Fruit fly (Drosophila melanogaster) whole organism, prepupa: ENCODE results near the gene wg.

Experiments used
- CG11762 ChIP-seq: fragments of 200-800 bp; sonication (Bioruptor generic); optimal IDR thresholded peaks from 3 replicates; lab custom pipeline; 2016; ENCODE audit warnings: missing biosample characterization, missing genetic modification characterization; ENCODE audit not compliant: insufficient read depth
- CG6808 ChIP-seq: fragments of 200-800 bp; sonication (Bioruptor generic); optimal IDR thresholded peaks from 3 replicates; lab custom pipeline; 2017; ENCODE audit warnings: missing biosample characterization, missing genetic modification characterization, mild to moderate bottlenecking, moderate library complexity, missing genetic modification reagents
- CG9139 ChIP-seq: fragments of 200-800 bp; sonication (Bioruptor generic); optimal IDR thresholded peaks from 3 replicates; lab custom pipeline; 2017; ENCODE audit warnings: missing biosample characterization, mild to moderate bottlenecking, missing genetic modification characterization
- Hr38 ChIP-seq: sonication (Bioruptor generic); optimal IDR thresholded peaks from 2 replicates; lab custom pipeline; 2016; ENCODE audit warnings: missing biosample characterization, missing genetic modification characterization
- Hr4 ChIP-seq: fragments of 200-800 bp; sonication (Bioruptor generic); optimal IDR thresholded peaks from 3 replicates; lab custom pipeline; 2016; ENCODE audit warnings: missing biosample characterization, missing genetic modification characterization
- OdsH ChIP-seq: fragments of 200-800 bp; sonication (Bioruptor generic); optimal IDR thresholded peaks from 3 replicates; lab custom pipeline; 2016; ENCODE audit warnings: missing biosample characterization, missing genetic modification characterization
- dsx ChIP-seq: fragments of 200-800 bp; optimal IDR thresholded peaks from 3 replicates; lab custom pipeline; 2019; ENCODE audit warnings: missing biosample characterization, mild to moderate bottlenecking, missing genetic modification characterization, moderate library complexity; ENCODE audit not compliant: poor library complexity, severe bottlenecking
- esn ChIP-seq: fragments of 200-800 bp; sonication (Bioruptor generic); optimal IDR thresholded peaks from 2 replicates; lab custom pipeline; 2016; ENCODE audit warnings: missing biosample characterization, mild to moderate bottlenecking, missing genetic modification characterization, moderate library complexity
- fd59A ChIP-seq: fragments of 200-800 bp; sonication (Bioruptor generic); optimal IDR thresholded peaks from 2 replicates; lab custom pipeline; 2017; ENCODE audit warnings: missing biosample characterization, mild to moderate bottlenecking, missing genetic modification characterization, missing genetic modification reagents

DNA sequence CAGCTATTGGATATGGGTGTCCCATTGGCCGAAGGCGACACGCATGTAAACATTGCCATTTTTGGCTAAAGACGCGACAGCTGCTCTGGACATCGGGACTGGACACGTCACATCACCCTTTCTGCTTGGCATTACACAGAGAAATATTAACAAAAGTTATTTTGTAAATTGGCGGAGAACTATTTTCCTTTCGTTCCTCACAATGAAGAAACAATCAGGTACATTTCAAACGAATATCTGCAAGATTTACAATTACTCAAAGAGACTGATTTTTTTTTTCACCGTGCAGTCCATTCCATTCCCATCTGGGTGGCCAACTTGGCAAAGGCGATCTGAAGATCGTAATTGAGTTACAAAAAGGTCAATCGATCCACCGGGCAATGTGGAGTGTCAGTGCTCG, 12.4 kb downstream of the wg start:
- TF ChIP-seq CG6808 = no peak
- TF ChIP-seq fd59A (GFP tag; lab: Kevin White, UChicago) = peak; percentile 0
- TF ChIP-seq OdsH = peak; percentile 46
- no peak for TF ChIP-seq dsx (GFP tag; lab: Kevin White, UChicago)
- TF ChIP-seq CG11762 = no peak
- TF ChIP-seq Hr38 (GFP tag; lab: Kevin White, UChicago) = no peak
- TF ChIP-seq CG9139 (GFP tag; lab: Kevin White, UChicago) = no peak
- TF ChIP-seq Hr4 (GFP tag; lab: Kevin White, UChicago) = no peak
- TF ChIP-seq esn (GFP tag; lab: Kevin White, UChicago) = peak; percentile 20
